Worm (Caenorhabditis elegans) whole organism, late embryonic: Measurements from ENCODE around the gene glo-3.

Experiments used
- ahr-1 ChIP-seq: sonication (generic microtip); optimal IDR thresholded peaks from 2 replicates; lab custom pipeline; 2016; ENCODE audit warnings: missing genetic modification characterization, missing compliant biosample characterization
- ceh-22 ChIP-seq: sonication (generic microtip); optimal IDR thresholded peaks from 2 replicates; lab custom pipeline; 2017; ENCODE audit warnings: missing biosample characterization, missing genetic modification characterization
- ceh-6 ChIP-seq: fragments of 200-800 bp; sonication (Bioruptor generic); optimal IDR thresholded peaks from 2 replicates; lab custom pipeline; 2018; ENCODE audit warnings: mild to moderate bottlenecking, missing genetic modification characterization, missing compliant biosample characterization
- dve-1 ChIP-seq: sonication (generic microtip); optimal IDR thresholded peaks from 2 replicates; lab custom pipeline; 2017; ENCODE audit warnings: antibody characterized with exemption, mild to moderate bottlenecking, missing genetic modification characterization, missing compliant biosample characterization
- fax-1 ChIP-seq: sonication (generic microtip); optimal IDR thresholded peaks from 2 replicates; lab custom pipeline; 2016; ENCODE audit warnings: missing genotype, missing genetic modification characterization, missing compliant biosample characterization
- fkh-10 ChIP-seq: fragments of 150-350 bp; optimal IDR thresholded peaks from 2 replicates; lab custom pipeline; 2014; ENCODE audit warnings: missing biosample characterization, missing genetic modification reagents, missing genetic modification characterization
- hlh-13 ChIP-seq: fragments of 200-800 bp; sonication (Bioruptor generic); optimal IDR thresholded peaks from 2 replicates; lab custom pipeline; 2018; ENCODE audit warnings: mild to moderate bottlenecking, missing genetic modification characterization, missing compliant biosample characterization
- hlh-30 ChIP-seq: sonication (generic microtip); optimal IDR thresholded peaks from 2 replicates; lab custom pipeline; 2017; ENCODE audit warnings: antibody characterized with exemption, missing genetic modification characterization, missing compliant biosample characterization; ENCODE audit not compliant: insufficient read depth
- hlh-6 ChIP-seq: sonication (generic microtip); optimal IDR thresholded peaks from 2 replicates; lab custom pipeline; 2016; ENCODE audit warnings: missing genotype, missing genetic modification characterization, missing compliant biosample characterization
- madf-2 ChIP-seq: sonication (generic microtip); optimal IDR thresholded peaks from 2 replicates; lab custom pipeline; 2017; ENCODE audit warnings: missing genetic modification characterization, missing compliant biosample characterization
- nfya-1 ChIP-seq: sonication (generic microtip); optimal IDR thresholded peaks from 2 replicates; lab custom pipeline; 2017; ENCODE audit warnings: missing genetic modification characterization, mild to moderate bottlenecking, missing compliant biosample characterization, antibody characterized with exemption, moderate library complexity
- nhr-11 ChIP-seq: fragments of 150-350 bp; optimal IDR thresholded peaks from 2 replicates; lab custom pipeline; 2014; ENCODE audit warnings: missing biosample characterization, missing genetic modification characterization
- pha-4 ChIP-seq: fragments of 150-350 bp; optimal IDR thresholded peaks from 2 replicates; lab custom pipeline; 2018; ENCODE audit warnings: missing biosample characterization, missing genetic modification reagents, missing genetic modification characterization
- unc-3 ChIP-seq, 2 experiments: fragments of 200-800 bp in 1 of 2; sonication (Bioruptor generic) in 1 of 2; sonication (generic microtip) in 1 of 2; conservative IDR thresholded peaks in 1 of 2; optimal IDR thresholded peaks in 1 of 2; 2 replicates each; pipeline versions ENCODE4 v1.3.6 to Lab custom; 2016 to 2022; ENCODE audit warnings: missing compliant biosample characterization in 2 of 2, missing genetic modification characterization in 2 of 2, missing genetic modification reagents in 1 of 2

- TF ChIP-seq hlh-13 (GFP tag; lab: Kevin White, UChicago) (no peak), ceh-6 (GFP tag; lab: Kevin White, UChicago) (no peak), nhr-11 (tag; lab: Kevin White, UChicago) (no peak), hlh-6 (tag; lab: Kevin White, UChicago) (no peak), fkh-10 (GFP tag; lab: Kevin White, UChicago) (no peak), pha-4 (tag; lab: Kevin White, UChicago) (no peak), ceh-22 (tag; lab: Kevin White, UChicago) (no peak), ahr-1 (tag; lab: Kevin White, UChicago) (no peak), fax-1 (no peak), dve-1 (tag; lab: Kevin White, UChicago) (no peak), madf-2 (tag; lab: Kevin White, UChicago) (no peak), hlh-30 (no peak), unc-3 (GFP tag; conservative IDR thresholded peaks at IDR 0.05; lab: Robert Waterston, UW) (no peak), unc-3 (tag; optimal IDR thresholded peaks at IDR 0.05; lab: Kevin White, UChicago) (no peak), nfya-1 (tag; lab: Kevin White, UChicago) (no peak)
These were observed 48.2 kb upstream of the glo-3 start, which contains the start of gene C33D3.3 for ce11 chrX:10485300-10485755.
